Fruit fly (Drosophila melanogaster) whole organism, embryonic: ENCODE data around the gene CG12766.
A peak's percentile ranks its signal among the peaks of the same experiment; 100 is the strongest.

Experiments used
- Atf-2 ChIP-seq: fragments of 200-800 bp; sonication (Bioruptor generic); optimal IDR thresholded peaks from 2 replicates; lab custom pipeline; 2016; ENCODE audit warnings: missing biosample characterization, missing genetic modification characterization
- Bgb ChIP-seq: fragments of 200-800 bp; sonication (Bioruptor generic); IDR thresholded peaks from 2 replicates; pipeline ENCODE4 v1.3.6; 2022; ENCODE audit warnings: missing biosample characterization, missing genetic modification characterization; ENCODE audit not compliant: partially characterized antibody
- Bteb2 ChIP-seq: fragments of 200-800 bp; sonication (Bioruptor generic); optimal IDR thresholded peaks from 2 replicates; lab custom pipeline; 2016; ENCODE audit warnings: missing biosample characterization, missing genetic modification characterization
- CG12769 ChIP-seq: fragments of 200-800 bp; sonication (Bioruptor generic); optimal IDR thresholded peaks from 2 replicates; lab custom pipeline; 2019; ENCODE audit warnings: missing biosample characterization, mild to moderate bottlenecking, missing genetic modification characterization, moderate library complexity
- CG14050 ChIP-seq: fragments of 200-800 bp; sonication (Bioruptor generic); IDR thresholded peaks from 3 replicates; pipeline ENCODE4 v1.3.6; 2022; ENCODE audit warnings: missing biosample characterization, missing genetic modification characterization
- CG14965 ChIP-seq: fragments of 200-800 bp; sonication (Bioruptor generic); optimal IDR thresholded peaks from 2 replicates; lab custom pipeline; 2016; ENCODE audit warnings: missing biosample characterization, missing genetic modification characterization, borderline replicate concordance
- CG1602 ChIP-seq: fragments of 200-800 bp; sonication (Bioruptor generic); optimal IDR thresholded peaks from 3 replicates; lab custom pipeline; 2016; ENCODE audit warnings: missing biosample characterization, missing genetic modification characterization
- CG1647 ChIP-seq: fragments of 200-800 bp; sonication (Bioruptor generic); optimal IDR thresholded peaks from 3 replicates; lab custom pipeline; 2016; ENCODE audit warnings: missing biosample characterization, missing genetic modification characterization
- CG16813 ChIP-seq: fragments of 200-800 bp; sonication (Bioruptor generic); IDR thresholded peaks from 3 replicates; pipeline ENCODE4 v1.3.6; 2022; ENCODE audit warnings: missing biosample characterization, missing genetic modification characterization; ENCODE audit not compliant: partially characterized antibody
- CG17829 ChIP-seq: fragments of 200-800 bp; optimal IDR thresholded peaks from 2 replicates; lab custom pipeline; 2019; ENCODE audit warnings: missing biosample characterization, mild to moderate bottlenecking, missing genetic modification characterization, moderate library complexity
- CG18262 ChIP-seq: fragments of 200-800 bp; optimal IDR thresholded peaks from 3 replicates; lab custom pipeline; 2019; ENCODE audit warnings: missing biosample characterization, mild to moderate bottlenecking, missing genetic modification characterization, moderate library complexity
- CG18764 ChIP-seq: fragments of 200-800 bp; sonication (Bioruptor generic); optimal IDR thresholded peaks from 3 replicates; lab custom pipeline; 2016; ENCODE audit warnings: missing biosample characterization, missing genetic modification characterization
- CG2678 ChIP-seq: fragments of 200-800 bp; sonication (Bioruptor generic); optimal IDR thresholded peaks from 3 replicates; lab custom pipeline; 2019; ENCODE audit warnings: missing biosample characterization, mild to moderate bottlenecking, missing genetic modification characterization, moderate library complexity
- CG30020 ChIP-seq: fragments of 200-800 bp; optimal IDR thresholded peaks from 2 replicates; lab custom pipeline; 2019; ENCODE audit warnings: missing biosample characterization, mild to moderate bottlenecking, missing genetic modification characterization, moderate library complexity
- CG31365 ChIP-seq: fragments of 200-800 bp; sonication (Bioruptor generic); optimal IDR thresholded peaks from 2 replicates; lab custom pipeline; 2018; ENCODE audit warnings: missing biosample characterization, mild to moderate bottlenecking, missing genetic modification characterization
- CG3847 ChIP-seq: fragments of 200-800 bp; sonication (Bioruptor generic); IDR thresholded peaks from 2 replicates; pipeline ENCODE4 v1.3.6; 2022; ENCODE audit warnings: missing biosample characterization, missing genetic modification characterization
- CG42726 ChIP-seq: fragments of 200-800 bp; sonication (Bioruptor generic); IDR thresholded peaks from 2 replicates; pipeline ENCODE4 v1.3.6; 2022; ENCODE audit warnings: missing biosample characterization, missing genetic modification characterization; ENCODE audit not compliant: partially characterized antibody
- CG4820 ChIP-seq: fragments of 200-800 bp; sonication (Bioruptor generic); optimal IDR thresholded peaks from 3 replicates; lab custom pipeline; 2016; ENCODE audit warnings: missing biosample characterization, missing genetic modification characterization
- CG6813 ChIP-seq: fragments of 200-800 bp; sonication (Bioruptor generic); optimal IDR thresholded peaks from 2 replicates; lab custom pipeline; 2017; ENCODE audit warnings: missing biosample characterization, missing genetic modification characterization, mild to moderate bottlenecking, moderate library complexity, missing genetic modification reagents
- CG9932 ChIP-seq: fragments of 200-800 bp; sonication (Bioruptor generic); IDR thresholded peaks from 2 replicates; pipeline ENCODE4 v1.3.6; 2022; ENCODE audit warnings: missing biosample characterization, missing genetic modification characterization
- CkIIα-i1 ChIP-seq: fragments of 200-800 bp; sonication (Bioruptor generic); IDR thresholded peaks from 2 replicates; pipeline ENCODE4 v1.3.6; 2022; ENCODE audit warnings: missing biosample characterization, missing genetic modification characterization
- D ChIP-seq, 2 experiments: fragments of 200-800 bp in 1 of 2; fragments of >200 bp in 1 of 2; sonication (Bioruptor generic) in 1 of 2; optimal IDR thresholded peaks; 2 replicates in 1 of 2; 3 replicates in 1 of 2; lab custom pipeline; 2017; ENCODE audit warnings: mild to moderate bottlenecking in 1 of 2, missing biosample characterization in 1 of 2, missing genetic modification characterization in 1 of 2, missing genetic modification reagents in 1 of 2
- Ets97D ChIP-seq: fragments of 200-800 bp; sonication (Bioruptor generic); optimal IDR thresholded peaks from 3 replicates; lab custom pipeline; 2016; ENCODE audit warnings: missing biosample characterization, missing genetic modification characterization
- HHEX ChIP-seq: fragments of 200-800 bp; sonication (Bioruptor generic); optimal IDR thresholded peaks from 3 replicates; lab custom pipeline; 2017; ENCODE audit warnings: missing biosample characterization, mild to moderate bottlenecking, missing genetic modification characterization, missing genetic modification reagents
- HLH4C ChIP-seq: fragments of 200-800 bp; sonication (Bioruptor generic); IDR thresholded peaks from 3 replicates; pipeline ENCODE4 v1.3.6; 2022; ENCODE audit warnings: missing biosample characterization, missing genetic modification characterization; ENCODE audit not compliant: partially characterized antibody
- Hr3 ChIP-seq: fragments of 200-800 bp; sonication (Bioruptor generic); optimal IDR thresholded peaks from 3 replicates; lab custom pipeline; 2016; ENCODE audit warnings: missing biosample characterization, missing genetic modification characterization
- Med ChIP-seq: fragments of 200-800 bp; sonication (Bioruptor generic); peaks from one replicate; lab custom pipeline; 2016; ENCODE audit warnings: missing biosample characterization, missing genetic modification characterization, mild to moderate bottlenecking, inconsistent platforms, moderate library complexity
- Nf-YB ChIP-seq: fragments of 200-800 bp; sonication (Bioruptor generic); optimal IDR thresholded peaks from 3 replicates; lab custom pipeline; 2019; ENCODE audit warnings: missing biosample characterization, mild to moderate bottlenecking, missing genetic modification characterization, moderate library complexity
- Nf-YC ChIP-seq: fragments of 200-800 bp; optimal IDR thresholded peaks from 3 replicates; lab custom pipeline; 2019; ENCODE audit warnings: missing biosample characterization, mild to moderate bottlenecking, missing genetic modification characterization, moderate library complexity
- Opbp ChIP-seq: fragments of 200-800 bp; sonication (Bioruptor generic); IDR thresholded peaks from 3 replicates; pipeline ENCODE4 v1.3.6; 2022; ENCODE audit warnings: missing biosample characterization, missing genetic modification characterization; ENCODE audit not compliant: partially characterized antibody
- Taf1 ChIP-seq: fragments of 200-800 bp; sonication (Bioruptor generic); IDR thresholded peaks from 2 replicates; pipeline ENCODE4 v1.3.6; 2022; ENCODE audit warnings: missing biosample characterization, missing genetic modification characterization
- Usf ChIP-seq: fragments of 200-800 bp; sonication (Bioruptor generic); optimal IDR thresholded peaks from 2 replicates; lab custom pipeline; 2017; ENCODE audit warnings: missing genotype, missing biosample characterization, missing genetic modification characterization
- Xbp1 ChIP-seq: fragments of 200-800 bp; sonication (Bioruptor generic); optimal IDR thresholded peaks from 3 replicates; lab custom pipeline; 2016; ENCODE audit warnings: missing biosample characterization, mild to moderate bottlenecking, missing genetic modification characterization
- caup ChIP-seq: fragments of 200-800 bp; sonication (Bioruptor generic); optimal IDR thresholded peaks from 3 replicates; lab custom pipeline; 2017; ENCODE audit warnings: missing biosample characterization, mild to moderate bottlenecking, missing genetic modification characterization, moderate library complexity; ENCODE audit not compliant: severe bottlenecking
- crc ChIP-seq: fragments of 200-800 bp; sonication (Bioruptor generic); optimal IDR thresholded peaks from 2 replicates; lab custom pipeline; 2016; ENCODE audit warnings: missing biosample characterization, missing genetic modification characterization
- en ChIP-seq: fragments of 200-800 bp; sonication (Bioruptor generic); optimal IDR thresholded peaks from 2 replicates; lab custom pipeline; 2016; ENCODE audit warnings: missing biosample characterization, missing genetic modification characterization
- exex ChIP-seq: fragments of 200-800 bp; sonication (Bioruptor generic); optimal IDR thresholded peaks from 4 replicates; lab custom pipeline; 2018; ENCODE audit warnings: missing biosample characterization, mild to moderate bottlenecking, missing genetic modification characterization, moderate library complexity
- fd102C ChIP-seq: fragments of 200-800 bp; sonication (Bioruptor generic); optimal IDR thresholded peaks from 2 replicates; lab custom pipeline; 2018; ENCODE audit warnings: missing biosample characterization, mild to moderate bottlenecking, missing genetic modification characterization, moderate library complexity
- fd3F ChIP-seq: fragments of 200-800 bp; sonication (Bioruptor generic); optimal IDR thresholded peaks from 2 replicates; lab custom pipeline; 2018; ENCODE audit warnings: missing biosample characterization, mild to moderate bottlenecking, missing genetic modification characterization, moderate library complexity
- fru ChIP-seq: fragments of >200 bp; optimal IDR thresholded peaks from 2 replicates; lab custom pipeline; 2017
- gcm2 ChIP-seq: fragments of 200-800 bp; sonication (Bioruptor generic); optimal IDR thresholded peaks from 2 replicates; lab custom pipeline; 2016; ENCODE audit warnings: missing biosample characterization, missing genetic modification characterization
- ken ChIP-seq: fragments of 200-800 bp; sonication (Bioruptor generic); IDR thresholded peaks from 3 replicates; pipeline ENCODE4 v1.3.6; 2022; ENCODE audit warnings: missing biosample characterization, missing genetic modification characterization
- knrl ChIP-seq: fragments of 200-800 bp; sonication (Bioruptor generic); IDR thresholded peaks from 3 replicates; pipeline ENCODE4 v1.3.6; 2022; ENCODE audit warnings: missing biosample characterization, missing genetic modification characterization; ENCODE audit not compliant: partially characterized antibody
- luna ChIP-seq: fragments of 200-800 bp; sonication (Bioruptor generic); optimal IDR thresholded peaks from 2 replicates; lab custom pipeline; 2016; ENCODE audit warnings: missing biosample characterization, missing genetic modification characterization
- nau ChIP-seq: fragments of 200-800 bp; sonication (Bioruptor generic); optimal IDR thresholded peaks from 3 replicates; lab custom pipeline; 2017; ENCODE audit warnings: missing biosample characterization, mild to moderate bottlenecking, missing genetic modification characterization, missing genetic modification reagents
- pan ChIP-seq, 4 experiments: fragments of >200 bp in 3 of 4; fragments of 200-800 bp in 1 of 4; sonication (Bioruptor generic) in 1 of 4; optimal IDR thresholded peaks in 3 of 4; IDR thresholded peaks in 1 of 4; 2 replicates each; pipeline versions ENCODE4 v1.3.6 to Lab custom; 2017 to 2022; ENCODE audit warnings: missing biosample characterization in 2 of 4, missing genetic modification characterization in 2 of 4, mixed read lengths in 1 of 4
- salm ChIP-seq: fragments of 200-800 bp; sonication (Bioruptor generic); optimal IDR thresholded peaks from 2 replicates; lab custom pipeline; 2018; ENCODE audit warnings: missing biosample characterization, mild to moderate bottlenecking, missing genetic modification characterization
- slou ChIP-seq: fragments of 200-800 bp; sonication (Bioruptor generic); optimal IDR thresholded peaks from 3 replicates; lab custom pipeline; 2016; ENCODE audit warnings: missing biosample characterization, missing genetic modification characterization
- ssp ChIP-seq: fragments of 200-800 bp; sonication (Bioruptor generic); IDR thresholded peaks from 2 replicates; pipeline ENCODE4 v1.3.6; 2022; ENCODE audit warnings: missing biosample characterization, missing genetic modification characterization
- vvl ChIP-seq: fragments of 200-800 bp; sonication (Bioruptor generic); IDR thresholded peaks from 2 replicates; pipeline ENCODE4 v1.3.6; 2022; ENCODE audit warnings: missing biosample characterization, missing genetic modification characterization

The CG12766 gene

DNA sequence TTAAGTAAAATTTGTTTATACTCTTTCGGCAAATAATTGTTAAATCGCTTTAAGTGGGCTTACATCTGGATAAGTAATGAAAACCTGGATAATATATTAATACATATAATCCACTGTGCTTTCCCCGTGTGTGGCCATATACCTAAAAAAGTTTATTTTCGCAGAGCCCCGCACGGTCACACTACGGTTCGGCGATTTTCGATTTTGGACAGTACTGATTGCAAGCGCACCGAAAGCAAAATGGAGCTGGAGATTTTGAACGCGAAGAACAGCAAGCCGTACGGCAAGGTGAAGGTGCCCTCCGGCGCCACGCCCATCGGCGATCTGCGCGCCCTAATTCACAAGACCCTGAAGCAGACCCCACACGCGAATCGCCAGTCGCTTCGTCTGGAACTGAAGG is 36.6 kb downstream of the CG12766 start, which contains the start of gene Sc2 (continued):
- TF ChIP-seq CG12769 (tag; lab: Kevin White, UChicago): peak; percentile 28
- no peak for TF ChIP-seq CG1647 (GFP tag; lab: Kevin White, UChicago)
- TF ChIP-seq CG9932 (GFP tag; lab: Robert Waterston, UW): peak; percentile 78
- TF ChIP-seq CG3847 (GFP tag; lab: Robert Waterston, UW): peak; percentile 49
- no peak for TF ChIP-seq CG31365 (tag; lab: Kevin White, UChicago)
- no peak for TF ChIP-seq CG14050 (GFP tag; lab: Robert Waterston, UW)
- TF ChIP-seq Atf-2 (GFP tag; lab: Kevin White, UChicago): no peak
- no peak for TF ChIP-seq CkIIα-i1 (GFP tag; lab: Robert Waterston, UW)
- no peak for TF ChIP-seq fd102C (GFP tag; lab: Kevin White, UChicago)
- TF ChIP-seq vvl (GFP tag; lab: Robert Waterston, UW): no peak
- TF ChIP-seq CG14965 (GFP tag; lab: Kevin White, UChicago): no peak
- TF ChIP-seq fd3F (GFP tag; lab: Kevin White, UChicago): no peak
- no peak for TF ChIP-seq CG42726 (GFP tag; lab: Robert Waterston, UW)
- TF ChIP-seq knrl (GFP tag; lab: Robert Waterston, UW): no peak
- no peak for TF ChIP-seq CG17829 (tag; lab: Kevin White, UChicago)
- TF ChIP-seq Bteb2: no peak
- no peak for TF ChIP-seq fru (lab: Kevin White, UChicago)
- no peak for TF ChIP-seq crc (GFP tag; lab: Kevin White, UChicago)
- no peak for TF ChIP-seq CG18262 (tag; lab: Kevin White, UChicago)
- TF ChIP-seq HLH4C: no peak
- TF ChIP-seq Nf-YC: no peak
- TF ChIP-seq salm: no peak
- TF ChIP-seq Xbp1 (GFP tag; lab: Kevin White, UChicago): no peak
- TF ChIP-seq en (GFP tag; lab: Kevin White, UChicago): no peak
- 0 out of 3 replicates have a peak, but pooled peaks have one; percentile 38 for TF ChIP-seq Opbp (GFP tag; lab: Robert Waterston, UW)
- no peak for TF ChIP-seq D (optimal IDR thresholded peaks at IDR 0.05; lab: Kevin White, UChicago)
- no peak for TF ChIP-seq D (GFP tag; optimal IDR thresholded peaks at IDR 0.05; lab: Kevin White, UChicago)
- TF ChIP-seq Taf1 (GFP tag; lab: Robert Waterston, UW): no peak
- no peak for TF ChIP-seq Usf (GFP tag; lab: Kevin White, UChicago)
- TF ChIP-seq Med (GFP tag; lab: Kevin White, UChicago): peak; percentile 71
- no peak for TF ChIP-seq Nf-YB (GFP tag; lab: Kevin White, UChicago)
- TF ChIP-seq luna: no peak
- TF ChIP-seq CG16813 (GFP tag; lab: Robert Waterston, UW): 0 out of 3 replicates have a peak, but pooled peaks have one; percentile 16
- TF ChIP-seq ken (GFP tag; lab: Robert Waterston, UW): no peak
- no peak for TF ChIP-seq exex (tag; lab: Kevin White, UChicago)
- TF ChIP-seq HHEX (GFP tag; lab: Kevin White, UChicago): no peak
- TF ChIP-seq CG1602 (GFP tag; lab: Kevin White, UChicago): no peak
- no peak for TF ChIP-seq nau (GFP tag; lab: Kevin White, UChicago)
- no peak for TF ChIP-seq CG18764 (GFP tag; lab: Kevin White, UChicago)
- peak; percentile 42; the same call in 1 of the 2 replicates for TF ChIP-seq ssp (GFP tag; lab: Robert Waterston, UW)
- no peak for TF ChIP-seq CG2678 (tag; lab: Kevin White, UChicago)
- TF ChIP-seq CG6813 (GFP tag; lab: Kevin White, UChicago): no peak
- no peak for TF ChIP-seq Ets97D (GFP tag; lab: Kevin White, UChicago)
- peak; percentile 55; the same call in 1 of the 2 replicates for TF ChIP-seq Bgb (GFP tag; lab: Robert Waterston, UW)
- no peak for TF ChIP-seq gcm2 (GFP tag; lab: Kevin White, UChicago)
- TF ChIP-seq CG4820 (GFP tag; lab: Kevin White, UChicago): no peak
- no peak for TF ChIP-seq pan (optimal IDR thresholded peaks at IDR 0.05; lab: Kevin White, UChicago)
- TF ChIP-seq pan (GFP tag; optimal IDR thresholded peaks at IDR 0.05 in 1 of 2, IDR thresholded peaks at IDR 0.05 in 1 of 2): no peak
- no peak for TF ChIP-seq caup
- TF ChIP-seq Hr3: no peak
- no peak for TF ChIP-seq CG30020
- no peak for TF ChIP-seq slou (GFP tag; lab: Kevin White, UChicago)
